Worm (Caenorhabditis elegans) whole organism, dauer: Measurements from ENCODE around the gene idpp-12.
"Not testable (repeated sequence)": the region's sequence is repeated elsewhere in the genome, so short reads cannot be mapped to it uniquely, and the experiment has no call there.

Experiments
- unc-62 ChIP-seq: sonication (generic microtip); optimal IDR thresholded peaks from 2 replicates; lab custom pipeline; 2017; ENCODE audit warnings: missing biosample characterization, missing genetic modification reagents, missing genetic modification characterization

The idpp-12 gene

ce11 chrIV:3303690-3304089, at the start of gene idpp-12:
Gene idpp-12, plus strand, starts transcription at chrIV:3303990.
- not testable (repeated sequence) for TF ChIP-seq unc-62 (GFP tag; lab: Kevin White, UChicago)

ce11 chrIV:3254443-3254842, 49.3 kb upstream of the idpp-12 start, which contains the start of gene dmd-9:
Gene dmd-9, minus strand, starts transcription at chrIV:3254543.
- no peak for TF ChIP-seq unc-62 (GFP tag; lab: Kevin White, UChicago)

ce11 chrIV:3256866-3257265, 46.9 kb upstream of the idpp-12 start:
- no peak for TF ChIP-seq unc-62 (GFP tag; lab: Kevin White, UChicago)

- no peak for TF ChIP-seq unc-62 (GFP tag; lab: Kevin White, UChicago)
Observed at ce11 chrIV:3258528-3258927, 45.3 kb upstream of the idpp-12 start, which contains the start of gene T26C12.1. Gene T26C12.1, plus strand, starts transcription at chrIV:3258910.

- TF ChIP-seq unc-62 (GFP tag; lab: Kevin White, UChicago) = no peak
Observed at ce11 chrIV:3260216-3260615, 43.6 kb upstream of the idpp-12 start.

ce11 chrIV:3261761-3262160, 42.0 kb upstream of the idpp-12 start:
- no peak for TF ChIP-seq unc-62 (GFP tag; lab: Kevin White, UChicago)

ce11 chrIV:3265657-3266056, 38.1 kb upstream of the idpp-12 start, which contains the start of gene T26C12.2:
Gene T26C12.2, minus strand, starts transcription at chrIV:3265757.
- no peak for TF ChIP-seq unc-62 (GFP tag; lab: Kevin White, UChicago)

ce11 chrIV:3266841-3267240, 36.9 kb upstream of the idpp-12 start:
- no peak for TF ChIP-seq unc-62 (GFP tag; lab: Kevin White, UChicago)

- no peak for TF ChIP-seq unc-62 (GFP tag; lab: Kevin White, UChicago)
Observed at ce11 chrIV:3267581-3267980, 36.2 kb upstream of the idpp-12 start, which contains the start of gene clec-173. Gene clec-173, minus strand, starts transcription at chrIV:3267681.

- no peak for TF ChIP-seq unc-62 (GFP tag; lab: Kevin White, UChicago)
Observed at ce11 chrIV:3271342-3271741, 32.4 kb upstream of the idpp-12 start.

- no peak for TF ChIP-seq unc-62 (GFP tag; lab: Kevin White, UChicago)
Observed at ce11 chrIV:3273295-3273694, 30.5 kb upstream of the idpp-12 start, which contains the start of gene T26C12.3. Gene T26C12.3, minus strand, starts transcription at chrIV:3273395.

ce11 chrIV:3278822-3279221, 25.0 kb upstream of the idpp-12 start:
- no peak for TF ChIP-seq unc-62 (GFP tag; lab: Kevin White, UChicago)

- TF ChIP-seq unc-62 (GFP tag; lab: Kevin White, UChicago) = no peak
Observed at ce11 chrIV:3289237-3289636, 14.6 kb upstream of the idpp-12 start, which contains the start of gene gcy-23. Gene gcy-23, minus strand, starts transcription at chrIV:3289337.

- TF ChIP-seq unc-62 (GFP tag; lab: Kevin White, UChicago) = no peak
Observed at ce11 chrIV:3291977-3292561, 11.7 kb upstream of the idpp-12 start, which contains the start of gene W08E12.8. Gene W08E12.8, plus strand, starts transcription at chrIV:3292371.

ce11 chrIV:3293800-3294493, 9.8 kb upstream of the idpp-12 start:
- no peak for TF ChIP-seq unc-62 (GFP tag; lab: Kevin White, UChicago)

- no peak for TF ChIP-seq unc-62 (GFP tag; lab: Kevin White, UChicago)
Observed at ce11 chrIV:3294553-3295185, 9.1 kb upstream of the idpp-12 start, which contains the start of gene W08E12.7. Gene W08E12.7, plus strand, starts transcription at chrIV:3295135.
